Fruit fly (Drosophila melanogaster): ENCODE data around the gene Rbsn-5.

DNA sequence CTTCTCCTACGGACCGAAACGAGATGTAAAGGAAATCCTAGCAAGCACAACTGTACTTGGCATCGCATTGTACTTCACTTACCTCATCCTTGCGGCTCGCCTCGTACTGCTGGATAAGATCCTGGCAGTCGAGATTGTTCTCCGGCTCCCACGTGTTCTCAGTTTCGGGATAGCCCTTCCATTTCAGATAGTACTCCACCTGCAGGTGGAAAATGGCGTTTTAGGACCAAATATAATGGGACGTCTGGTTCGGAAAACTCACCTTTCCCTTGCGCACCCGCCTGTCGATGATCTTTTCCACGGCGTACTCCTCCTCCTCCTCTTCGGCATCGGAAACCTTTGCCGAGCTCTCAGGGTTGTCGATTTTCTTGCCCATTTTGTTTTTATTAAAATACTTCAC, 50.8 kb downstream of the Rbsn-5 start:
- TF ChIP-seq Eip75B (GFP tag; optimal IDR thresholded peaks at IDR 0.05) (no peak), CG7368 (GFP tag; optimal IDR thresholded peaks at IDR 0.05) (no peak), dsx (GFP tag; optimal IDR thresholded peaks at IDR 0.05; ENCODE audit: poor library complexity, severe bottlenecking) (no peak), Sox15 (GFP tag; optimal IDR thresholded peaks at IDR 0.05) (no peak), Ets96B (tag; optimal IDR thresholded peaks at IDR 0.05) (no peak), fkh (GFP tag; optimal IDR thresholded peaks at IDR 0.05) (no peak), svp (GFP tag) (no peak), CG6276 (GFP tag; optimal IDR thresholded peaks at IDR 0.05) (no peak), pdm3 (GFP tag; optimal IDR thresholded peaks at IDR 0.05) (no peak), Hr38 (GFP tag; optimal IDR thresholded peaks at IDR 0.05) (no peak), topi (GFP tag; optimal IDR thresholded peaks at IDR 0.05) (no peak)

Data from whole organism, prepupa.